Fruit fly (Drosophila melanogaster): Measurements from ENCODE around the gene CG1105.

The CG1105 gene

dm6 chr3R:7067092-7067491, at the start of gene CG1105, which contains the start of gene CG1965 (continued):
- peak; percentile 15 for TF ChIP-seq TFAM (GFP tag; optimal IDR thresholded peaks at IDR 0.05)
- TF ChIP-seq C15 (GFP tag; IDR thresholded peaks at IDR 0.05) = peak; percentile 80
- peak; percentile 93 for TF ChIP-seq CG1603 (tag; optimal IDR thresholded peaks at IDR 0.05)
- TF ChIP-seq Jarid2 (GFP tag; optimal IDR thresholded peaks at IDR 0.05) = peak; percentile 72
- peak; percentile 93 for TF ChIP-seq Lhr (GFP tag; optimal IDR thresholded peaks at IDR 0.05)
- peak; percentile 85 for TF ChIP-seq CG11695 (GFP tag; IDR thresholded peaks at IDR 0.05)
- peak; percentile 70 for TF ChIP-seq btn (GFP tag; optimal IDR thresholded peaks at IDR 0.05)
- peak; percentile 78 for TF ChIP-seq HmgD (GFP tag; optimal IDR thresholded peaks at IDR 0.05)
- peak; percentile 62 for TF ChIP-seq CG17802 (tag; optimal IDR thresholded peaks at IDR 0.05)
- TF ChIP-seq CG2116 (GFP tag; optimal IDR thresholded peaks at IDR 0.05) = peak; percentile 88
- peak; percentile 95 for TF ChIP-seq CG17829 (tag; optimal IDR thresholded peaks at IDR 0.05)
- peak; percentile 93 for TF ChIP-seq bcd (GFP tag; optimal IDR thresholded peaks at IDR 0.05)
- TF ChIP-seq ato (GFP tag; IDR thresholded peaks at IDR 0.05; ENCODE audit: partially characterized antibody) = peak; percentile 86
- peak; percentile 68 for TF ChIP-seq Nf-YB (GFP tag; optimal IDR thresholded peaks at IDR 0.05)
- peak; percentile 89 for TF ChIP-seq CG5245 (GFP tag; optimal IDR thresholded peaks at IDR 0.05)
- peak; percentile 93 for TF ChIP-seq lmd (GFP tag; IDR thresholded peaks at IDR 0.05)
- peak; percentile 98 for TF ChIP-seq CG30403 (GFP tag; optimal IDR thresholded peaks at IDR 0.05)
- TF ChIP-seq Dip3 (GFP tag; optimal IDR thresholded peaks at IDR 0.05) = peak; percentile 94
- peak; percentile 90 for TF ChIP-seq CG9609 (GFP tag; optimal IDR thresholded peaks at IDR 0.05)
- TF ChIP-seq gem (tag; optimal IDR thresholded peaks at IDR 0.05) = peak; percentile 96
- TF ChIP-seq emc (GFP tag; optimal IDR thresholded peaks at IDR 0.05) = peak; percentile 85
- TF ChIP-seq luna (GFP tag; optimal IDR thresholded peaks at IDR 0.05) = peak; percentile 81
- TF ChIP-seq Ets65A (GFP tag) = peak; percentile 99
- TF ChIP-seq CG31441 (GFP tag; IDR thresholded peaks at IDR 0.05) = peak; percentile 85
- TF ChIP-seq CG15514 (GFP tag; optimal IDR thresholded peaks at IDR 0.05) = peak; percentile 91
- TF ChIP-seq CG11456 (GFP tag; IDR thresholded peaks at IDR 0.05) = peak; percentile 93
- TF ChIP-seq tgo (GFP tag; IDR thresholded peaks at IDR 0.05) = peak; percentile 93
- no peak for TF ChIP-seq sc (optimal IDR thresholded peaks at IDR 0.05)
- TF ChIP-seq sc (GFP tag; optimal IDR thresholded peaks at IDR 0.05) = peak; percentile 68
- peak; percentile 94 for TF ChIP-seq CG17361 (GFP tag; IDR thresholded peaks at IDR 0.05)
- peak; percentile 96 for TF ChIP-seq CG6272 (GFP tag; IDR thresholded peaks at IDR 0.05)
- TF ChIP-seq sug (tag; optimal IDR thresholded peaks at IDR 0.05) = peak; percentile 92
- peak; percentile 90 for TF ChIP-seq B-H2 (GFP tag; optimal IDR thresholded peaks at IDR 0.05)
- TF ChIP-seq hth (optimal IDR thresholded peaks at IDR 0.05) = no peak
- peak; percentile 85 for TF ChIP-seq CG14050 (GFP tag; IDR thresholded peaks at IDR 0.05)
- no peak for TF ChIP-seq h (optimal IDR thresholded peaks at IDR 0.05)
- TF ChIP-seq ara (GFP tag; IDR thresholded peaks at IDR 0.05) = peak; percentile 90
- TF ChIP-seq CG14667 (GFP tag; IDR thresholded peaks at IDR 0.05) = peak; percentile 93
- peak; percentile 94 for TF ChIP-seq fu2 (GFP tag; optimal IDR thresholded peaks at IDR 0.05)
- 0 out of 3 replicates have a peak, but pooled peaks have one; percentile 58 for TF ChIP-seq gce (GFP tag; IDR thresholded peaks at IDR 0.05)
- peak; percentile 92 for TF ChIP-seq rib (GFP tag; IDR thresholded peaks at IDR 0.05)
- peak; percentile 94 for TF ChIP-seq CG9215 (GFP tag; IDR thresholded peaks at IDR 0.05)
- peak; percentile 90 for TF ChIP-seq CG11504 (tag; optimal IDR thresholded peaks at IDR 0.05)
- peak; percentile 87 for TF ChIP-seq caup (GFP tag; optimal IDR thresholded peaks at IDR 0.05; ENCODE audit: severe bottlenecking)
- TF ChIP-seq CG15601 (tag; optimal IDR thresholded peaks at IDR 0.05) = peak; percentile 89
- no peak for TF ChIP-seq oc (tag; optimal IDR thresholded peaks at IDR 0.05)
- no peak for TF ChIP-seq Kr (GFP tag; optimal IDR thresholded peaks at IDR 0.05)
- TF ChIP-seq Bteb2 (GFP tag; optimal IDR thresholded peaks at IDR 0.05) = peak; percentile 92
- TF ChIP-seq fd102C (GFP tag; optimal IDR thresholded peaks at IDR 0.05) = peak; percentile 63
- peak; percentile 93 for TF ChIP-seq CG18764 (GFP tag; optimal IDR thresholded peaks at IDR 0.05)
- TF ChIP-seq CG7963 (GFP tag; IDR thresholded peaks at IDR 0.05; ENCODE audit: partially characterized antibody) = peak; percentile 91
- peak; percentile 97 for TF ChIP-seq slbo (GFP tag; IDR thresholded peaks at IDR 0.05)
